Fruit fly (Drosophila melanogaster) whole organism, pupa: ENCODE data around the gene CG33772.

Source experiments
- CG10348 ChIP-seq: fragments of 200-800 bp; sonication (Bioruptor generic); IDR thresholded peaks from 2 replicates; pipeline ENCODE4 v1.3.6; 2022; ENCODE audit warnings: missing biosample characterization, missing genetic modification characterization
- CG12605 ChIP-seq: fragments of 200-800 bp; sonication (Bioruptor generic); IDR thresholded peaks from 2 replicates; pipeline ENCODE4 v1.3.6; 2022; ENCODE audit warnings: missing biosample characterization, missing genetic modification characterization
- CG34367 ChIP-seq: fragments of 200-800 bp; sonication (Bioruptor generic); optimal IDR thresholded peaks from 2 replicates; lab custom pipeline; 2018; ENCODE audit warnings: missing biosample characterization, mild to moderate bottlenecking, missing genetic modification characterization
- CG9948 ChIP-seq: fragments of 200-800 bp; sonication (Bioruptor generic); optimal IDR thresholded peaks from 2 replicates; lab custom pipeline; 2018; ENCODE audit warnings: missing biosample characterization, mild to moderate bottlenecking, missing genetic modification characterization, moderate library complexity

DNA sequence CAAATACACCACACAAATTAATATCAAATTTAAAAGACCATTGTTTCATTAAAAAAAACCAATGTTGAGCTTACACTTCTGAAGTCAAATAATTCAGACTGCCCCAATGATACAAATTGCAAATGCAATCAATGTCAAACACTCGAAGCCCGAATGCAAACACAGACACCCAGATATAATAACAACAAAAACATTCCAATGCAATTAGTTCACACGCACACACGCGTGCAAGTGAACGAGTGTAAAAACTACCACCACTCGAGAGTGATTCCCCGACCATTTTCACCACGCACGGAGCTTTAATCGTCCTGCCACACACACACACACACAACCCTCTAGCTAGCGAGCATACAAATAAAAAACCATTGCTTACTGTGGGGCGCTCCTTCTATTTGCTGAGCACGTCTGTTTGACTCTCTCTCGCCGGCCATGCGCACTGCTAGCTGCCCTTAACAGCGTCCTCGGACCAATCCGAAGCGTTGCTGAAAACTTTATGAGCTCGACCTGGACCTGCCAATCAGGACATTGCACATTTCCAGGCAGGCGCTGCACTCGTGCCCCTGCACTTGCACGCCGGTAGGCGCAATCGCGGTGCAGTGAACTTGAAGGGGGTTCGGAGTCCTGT, 9.9 kb downstream of the CG33772 start:
- TF ChIP-seq CG10348 (GFP tag; lab: Robert Waterston, UW) (no peak), CG12605 (GFP tag; lab: Robert Waterston, UW) (no peak), CG9948 (tag; lab: Kevin White, UChicago) (no peak), CG34367 (no peak)
